Fruit fly (Drosophila melanogaster) whole organism, embryonic: ENCODE results near the gene CG46307.

Source experiments
- Bteb2 ChIP-seq: fragments of 200-800 bp; sonication (Bioruptor generic); optimal IDR thresholded peaks from 2 replicates; lab custom pipeline; 2016; ENCODE audit warnings: missing biosample characterization, missing genetic modification characterization
- CG10274 ChIP-seq: fragments of 200-800 bp; sonication (Bioruptor generic); optimal IDR thresholded peaks from 3 replicates; lab custom pipeline; 2017; ENCODE audit warnings: missing biosample characterization, mild to moderate bottlenecking, missing genetic modification characterization
- CG12104 ChIP-seq: fragments of 200-800 bp; sonication (Bioruptor generic); optimal IDR thresholded peaks from 3 replicates; lab custom pipeline; 2016; ENCODE audit warnings: missing biosample characterization, missing genetic modification characterization
- CG15514 ChIP-seq: fragments of 200-800 bp; sonication (Bioruptor generic); optimal IDR thresholded peaks from 3 replicates; lab custom pipeline; 2017; ENCODE audit warnings: missing biosample characterization, missing genetic modification characterization, mild to moderate bottlenecking, moderate library complexity, missing genetic modification reagents
- CG15696 ChIP-seq: fragments of 200-800 bp; sonication (Bioruptor generic); optimal IDR thresholded peaks from 2 replicates; lab custom pipeline; 2019; ENCODE audit warnings: missing biosample characterization, mild to moderate bottlenecking, missing genetic modification characterization, moderate library complexity
- CG1602 ChIP-seq: fragments of 200-800 bp; sonication (Bioruptor generic); optimal IDR thresholded peaks from 3 replicates; lab custom pipeline; 2016; ENCODE audit warnings: missing biosample characterization, missing genetic modification characterization
- CG16813 ChIP-seq: fragments of 200-800 bp; sonication (Bioruptor generic); IDR thresholded peaks from 3 replicates; pipeline ENCODE4 v1.3.6; 2022; ENCODE audit warnings: missing biosample characterization, missing genetic modification characterization; ENCODE audit not compliant: partially characterized antibody
- CG1832 ChIP-seq: fragments of 200-800 bp; sonication (Bioruptor generic); optimal IDR thresholded peaks from 2 replicates; lab custom pipeline; 2017; ENCODE audit warnings: missing biosample characterization, mild to moderate bottlenecking, missing genetic modification characterization, inconsistent platforms
- CG3995 ChIP-seq: fragments of 200-800 bp; sonication (Bioruptor generic); optimal IDR thresholded peaks from 3 replicates; lab custom pipeline; 2016; ENCODE audit warnings: missing biosample characterization, missing genetic modification characterization
- CG43689 ChIP-seq: fragments of 200-800 bp; sonication (Bioruptor generic); IDR thresholded peaks from 2 replicates; pipeline ENCODE4 v1.3.6; 2022; ENCODE audit warnings: missing biosample characterization, missing genetic modification characterization
- CG4730 ChIP-seq: fragments of 200-800 bp; sonication (Bioruptor generic); IDR thresholded peaks from 2 replicates; pipeline ENCODE4 v1.3.6; 2022; ENCODE audit warnings: missing biosample characterization, missing genetic modification characterization
- CG4820 ChIP-seq: fragments of 200-800 bp; sonication (Bioruptor generic); optimal IDR thresholded peaks from 3 replicates; lab custom pipeline; 2016; ENCODE audit warnings: missing biosample characterization, missing genetic modification characterization
- CG6813 ChIP-seq: fragments of 200-800 bp; sonication (Bioruptor generic); optimal IDR thresholded peaks from 2 replicates; lab custom pipeline; 2017; ENCODE audit warnings: missing biosample characterization, missing genetic modification characterization, mild to moderate bottlenecking, moderate library complexity, missing genetic modification reagents
- CG7786 ChIP-seq: fragments of 200-800 bp; sonication (Bioruptor generic); optimal IDR thresholded peaks from 2 replicates; lab custom pipeline; 2016; ENCODE audit warnings: missing biosample characterization, missing genetic modification characterization
- CG7928 ChIP-seq: fragments of 200-800 bp; sonication (Bioruptor generic); optimal IDR thresholded peaks from 2 replicates; lab custom pipeline; 2017; ENCODE audit warnings: missing biosample characterization, mild to moderate bottlenecking, missing genetic modification characterization
- CG8765 ChIP-seq: fragments of 200-800 bp; sonication (Bioruptor generic); IDR thresholded peaks from 2 replicates; pipeline ENCODE4 v1.3.6; 2022; ENCODE audit warnings: missing biosample characterization, missing genetic modification characterization
- CG9437 ChIP-seq: fragments of 200-800 bp; sonication (Bioruptor generic); optimal IDR thresholded peaks from 2 replicates; lab custom pipeline; 2018; ENCODE audit warnings: missing biosample characterization, mild to moderate bottlenecking, missing genetic modification characterization
- Chrac-16 ChIP-seq: fragments of 200-800 bp; sonication (Bioruptor generic); optimal IDR thresholded peaks from 3 replicates; lab custom pipeline; 2016; ENCODE audit warnings: missing biosample characterization, missing genetic modification characterization
- Hmx ChIP-seq: fragments of 200-800 bp; sonication (Bioruptor generic); optimal IDR thresholded peaks from 2 replicates; lab custom pipeline; 2016; ENCODE audit warnings: missing biosample characterization, missing genetic modification characterization
- Hr39 ChIP-seq: fragments of >200 bp; optimal IDR thresholded peaks from 2 replicates; lab custom pipeline; 2017
- Hr51 ChIP-seq, 2 experiments: fragments of 200-800 bp; sonication (Bioruptor generic); optimal IDR thresholded peaks; 2 replicates in 1 of 2; 3 replicates in 1 of 2; lab custom pipeline; 2016 to 2018; ENCODE audit warnings: missing biosample characterization in 2 of 2, missing genetic modification characterization in 2 of 2, mild to moderate bottlenecking in 1 of 2, moderate library complexity in 1 of 2
- Kr ChIP-seq: fragments of 200-800 bp; sonication (Bioruptor generic); optimal IDR thresholded peaks from 2 replicates; lab custom pipeline; 2017; ENCODE audit warnings: missing biosample characterization, mild to moderate bottlenecking, missing genetic modification characterization
- Lpt ChIP-seq: fragments of >200 bp; optimal IDR thresholded peaks from 2 replicates; lab custom pipeline; 2018; ENCODE audit warnings: missing biosample characterization, missing genetic modification characterization
- MTF-1 ChIP-seq: fragments of 200-800 bp; sonication (Bioruptor generic); optimal IDR thresholded peaks from 2 replicates; lab custom pipeline; 2018; ENCODE audit warnings: missing biosample characterization, mild to moderate bottlenecking, missing genetic modification characterization, borderline replicate concordance
- Mes4 ChIP-seq: fragments of 200-800 bp; sonication (Bioruptor generic); optimal IDR thresholded peaks from 2 replicates; lab custom pipeline; 2016; ENCODE audit warnings: missing biosample characterization, missing genetic modification characterization
- Mrtf ChIP-seq: fragments of 200-800 bp; sonication (Bioruptor generic); IDR thresholded peaks from 3 replicates; pipeline ENCODE4 v1.3.6; 2022; ENCODE audit warnings: missing biosample characterization, missing genetic modification characterization
- NFAT ChIP-seq: fragments of 200-800 bp; sonication (Bioruptor generic); IDR thresholded peaks from 2 replicates; pipeline ENCODE4 v1.3.6; 2022; ENCODE audit warnings: missing biosample characterization, missing genetic modification characterization
- Tbp ChIP-seq: fragments of >200 bp; optimal IDR thresholded peaks from 2 replicates; lab custom pipeline; 2018; ENCODE audit warnings: missing biosample characterization, missing genetic modification characterization
- amos ChIP-seq: fragments of 200-800 bp; sonication (Bioruptor generic); IDR thresholded peaks from 2 replicates; pipeline ENCODE4 v1.3.6; 2022; ENCODE audit warnings: missing biosample characterization, missing genetic modification characterization; ENCODE audit not compliant: partially characterized antibody
- az2 ChIP-seq: fragments of 200-800 bp; sonication (Bioruptor generic); optimal IDR thresholded peaks from 3 replicates; lab custom pipeline; 2016; ENCODE audit warnings: missing biosample characterization, missing genetic modification characterization
- chinmo ChIP-seq: fragments of 200-800 bp; sonication (Bioruptor generic); IDR thresholded peaks from 4 replicates; pipeline ENCODE4 v1.3.6; 2022; ENCODE audit warnings: missing biosample characterization, missing genetic modification characterization; ENCODE audit not compliant: partially characterized antibody
- dm ChIP-seq: fragments of 200-800 bp; sonication (Bioruptor generic); optimal IDR thresholded peaks from 3 replicates; lab custom pipeline; 2016; ENCODE audit warnings: missing biosample characterization, missing genetic modification characterization
- dmrt99B ChIP-seq: fragments of 200-800 bp; sonication (Bioruptor generic); optimal IDR thresholded peaks from 2 replicates; lab custom pipeline; 2018; ENCODE audit warnings: missing biosample characterization, mild to moderate bottlenecking, missing genetic modification characterization, moderate library complexity
- fd102C ChIP-seq: fragments of 200-800 bp; sonication (Bioruptor generic); optimal IDR thresholded peaks from 2 replicates; lab custom pipeline; 2018; ENCODE audit warnings: missing biosample characterization, mild to moderate bottlenecking, missing genetic modification characterization, moderate library complexity
- fd3F ChIP-seq: fragments of 200-800 bp; sonication (Bioruptor generic); optimal IDR thresholded peaks from 2 replicates; lab custom pipeline; 2018; ENCODE audit warnings: missing biosample characterization, mild to moderate bottlenecking, missing genetic modification characterization, moderate library complexity
- gro ChIP-seq: fragments of 200-800 bp; sonication (Bioruptor generic); optimal IDR thresholded peaks from 2 replicates; lab custom pipeline; 2016; ENCODE audit warnings: missing biosample characterization, missing genetic modification characterization
- jigr1 ChIP-seq: fragments of 200-800 bp; sonication (Bioruptor generic); IDR thresholded peaks from 3 replicates; pipeline ENCODE4 v1.3.6; 2022; ENCODE audit warnings: missing biosample characterization, missing genetic modification characterization
- ken ChIP-seq: fragments of 200-800 bp; sonication (Bioruptor generic); IDR thresholded peaks from 3 replicates; pipeline ENCODE4 v1.3.6; 2022; ENCODE audit warnings: missing biosample characterization, missing genetic modification characterization
- lmd ChIP-seq: fragments of 200-800 bp; sonication (Bioruptor generic); IDR thresholded peaks from 2 replicates; pipeline ENCODE4 v1.3.6; 2022; ENCODE audit warnings: missing biosample characterization, missing genetic modification characterization
- otp ChIP-seq: fragments of 200-800 bp; sonication (Bioruptor generic); IDR thresholded peaks from 3 replicates; pipeline ENCODE4, ENCODE4 v1.3.6; 2022; ENCODE audit warnings: missing biosample characterization, missing genetic modification characterization
- peb ChIP-seq: fragments of 200-800 bp; sonication (Bioruptor generic); IDR thresholded peaks from 2 replicates; pipeline ENCODE4 v1.3.6; 2022; ENCODE audit warnings: missing biosample characterization, missing genetic modification characterization
- pzg ChIP-seq: fragments of 200-800 bp; sonication (Bioruptor generic); optimal IDR thresholded peaks from 3 replicates; lab custom pipeline; 2018; ENCODE audit warnings: missing biosample characterization, mild to moderate bottlenecking, missing genetic modification characterization, moderate library complexity
- sd ChIP-seq: fragments of 200-800 bp; sonication (Bioruptor generic); optimal IDR thresholded peaks from 3 replicates; lab custom pipeline; 2018; ENCODE audit warnings: missing biosample characterization, mild to moderate bottlenecking, missing genetic modification characterization, moderate library complexity
- sna ChIP-seq: fragments of 200-800 bp; sonication (Bioruptor generic); IDR thresholded peaks from 2 replicates; pipeline ENCODE4 v1.3.6; 2022; ENCODE audit warnings: missing biosample characterization, missing genetic modification characterization; ENCODE audit not compliant: partially characterized antibody
- tap ChIP-seq: fragments of 200-800 bp; optimal IDR thresholded peaks from 3 replicates; lab custom pipeline; 2019; ENCODE audit warnings: missing biosample characterization, mild to moderate bottlenecking, missing genetic modification characterization, moderate library complexity
- twi ChIP-seq: fragments of 200-800 bp; optimal IDR thresholded peaks from 2 replicates; lab custom pipeline; 2019; ENCODE audit warnings: missing biosample characterization, mild to moderate bottlenecking, missing genetic modification characterization, moderate library complexity
- vnd ChIP-seq: fragments of 200-800 bp; sonication (Bioruptor generic); IDR thresholded peaks from 3 replicates; pipeline ENCODE4 v1.3.6; 2022; ENCODE audit warnings: missing biosample characterization, missing genetic modification characterization; ENCODE audit not compliant: partially characterized antibody
- vvl ChIP-seq: fragments of 200-800 bp; sonication (Bioruptor generic); IDR thresholded peaks from 2 replicates; pipeline ENCODE4 v1.3.6; 2022; ENCODE audit warnings: missing biosample characterization, missing genetic modification characterization
- wek ChIP-seq: fragments of 200-800 bp; sonication (Bioruptor generic); optimal IDR thresholded peaks from 3 replicates; lab custom pipeline; 2018; ENCODE audit warnings: missing biosample characterization, mild to moderate bottlenecking, missing genetic modification characterization, moderate library complexity

Gene CG46307

DNA sequence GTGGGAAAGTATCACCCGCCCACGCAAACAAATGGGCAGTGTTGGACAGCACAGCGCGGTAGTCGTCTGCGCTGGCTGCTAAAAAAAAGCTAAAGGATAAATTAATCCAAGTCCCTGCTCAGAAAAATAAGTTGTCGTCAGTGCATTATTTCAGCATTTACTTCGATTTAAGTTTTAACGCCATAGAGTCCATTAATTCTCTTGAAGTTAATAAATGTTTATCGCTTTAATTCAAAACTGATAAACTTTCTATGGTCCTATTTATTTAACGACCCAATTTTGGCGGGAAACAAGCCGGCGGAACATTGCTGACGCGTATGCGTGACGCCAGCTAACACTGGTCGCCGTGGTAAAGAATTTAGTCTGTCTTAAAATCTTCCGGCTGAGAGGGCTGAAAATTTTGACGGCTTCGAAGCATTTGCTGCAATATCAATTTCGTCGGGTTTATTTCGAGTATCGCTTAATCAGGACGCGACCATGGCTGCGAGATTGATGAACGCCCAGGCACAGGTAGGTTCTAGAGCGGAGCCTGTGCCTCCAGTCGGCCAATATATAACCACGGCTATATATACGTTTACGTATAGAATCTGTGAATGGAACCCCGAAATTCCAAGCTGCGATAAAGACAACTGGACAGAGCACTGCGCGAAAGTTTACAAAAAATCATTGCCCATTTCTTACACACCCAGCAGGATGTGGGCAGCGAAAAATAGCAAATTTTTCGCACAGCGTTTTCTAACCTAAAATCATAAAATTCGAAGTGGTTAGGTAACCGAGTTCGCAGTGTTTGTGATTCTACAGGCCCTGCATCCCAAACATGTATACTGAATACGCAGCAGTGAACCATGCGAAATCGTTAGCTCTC lies 64.2 kb downstream of the CG46307 start, which contains the start of the genes mAcon1, CG43345 and CG43346 (continued):
- TF ChIP-seq CG6813 (GFP tag; lab: Kevin White, UChicago) (no peak), CG1602 (peak; percentile 67), ken (GFP tag; lab: Robert Waterston, UW) (peak; percentile 23; the same call in 1 of the 3 replicates), CG4820 (peak; percentile 77), fd102C (GFP tag; lab: Kevin White, UChicago) (peak; percentile 5), lmd (peak; percentile 76), wek (GFP tag; lab: Kevin White, UChicago) (no peak), CG15696 (peak; percentile 72), CG15514 (GFP tag; lab: Kevin White, UChicago) (peak; percentile 80), dm (GFP tag; lab: Kevin White, UChicago) (peak; percentile 89), chinmo (no peak), Kr (no peak), amos (GFP tag; lab: Robert Waterston, UW) (no peak), az2 (GFP tag; lab: Kevin White, UChicago) (peak; percentile 76), CG43689 (GFP tag; lab: Robert Waterston, UW) (no peak), twi (tag; lab: Kevin White, UChicago) (peak; percentile 69), CG16813 (GFP tag; lab: Robert Waterston, UW) (no peak; the same call in 2 of the 3 replicates), Bteb2 (GFP tag; lab: Kevin White, UChicago) (peak; percentile 74), Chrac-16 (GFP tag; lab: Kevin White, UChicago) (peak; percentile 85), Lpt (GFP tag; lab: Kevin White, UChicago) (no peak), pzg (peak; percentile 68), CG9437 (peak; percentile 77), vnd (no peak), CG7928 (peak; percentile 57), Mes4 (GFP tag; lab: Kevin White, UChicago) (peak; percentile 73), fd3F (peak; percentile 67), CG12104 (peak; percentile 64), MTF-1 (GFP tag; lab: Kevin White, UChicago) (no peak), Hr39 (peak; percentile 70), jigr1 (GFP tag; lab: Robert Waterston, UW) (no peak), otp (GFP tag; lab: Robert Waterston, UW) (no peak), Hmx (GFP tag; lab: Kevin White, UChicago) (peak; percentile 34), vvl (GFP tag; lab: Robert Waterston, UW) (peak; percentile 27; the same call in 1 of the 2 replicates), CG10274 (peak; percentile 53), CG7786 (GFP tag; lab: Kevin White, UChicago) (peak; percentile 90), CG4730 (GFP tag; lab: Robert Waterston, UW) (peak; percentile 35; the same call in 1 of the 2 replicates), NFAT (GFP tag; lab: Robert Waterston, UW) (no peak), CG8765 (GFP tag; lab: Robert Waterston, UW) (peak; percentile 19; the same call in 1 of the 2 replicates), gro (GFP tag; lab: Kevin White, UChicago) (peak; percentile 83), Hr51 (GFP tag; optimal IDR thresholded peaks at IDR 0.05; lab: Kevin White, UChicago) (peak in 1 of 2 experiments; percentile 87), dmrt99B (tag; lab: Kevin White, UChicago) (no peak), Mrtf (GFP tag; lab: Robert Waterston, UW) (no peak), Tbp (GFP tag; lab: Kevin White, UChicago) (peak; percentile 85), CG3995 (GFP tag; lab: Kevin White, UChicago) (peak; percentile 46), sna (GFP tag; lab: Robert Waterston, UW) (no peak), peb (GFP tag; lab: Robert Waterston, UW) (no peak; the same call in 1 of the 2 replicates), tap (tag; lab: Kevin White, UChicago) (no peak), sd (no peak), CG1832 (GFP tag; lab: Kevin White, UChicago) (no peak)
